Worm (Caenorhabditis elegans): Measurements from ENCODE around the gene tiar-2.
"Not testable (repeated sequence)": the region's sequence is repeated elsewhere in the genome, so short reads cannot be mapped to it uniquely, and the experiment has no call there.

Gene tiar-2

ce11 chrII:12768167-12768712, at the start of gene tiar-2, which contains the start of gene vps-2:
Gene tiar-2, plus strand, starts transcription at chrII:12768686.
Gene vps-2, minus strand, starts transcription at chrII:12768217.
- peak; percentile 89 for TF ChIP-seq W03F9.2 (tag; optimal IDR thresholded peaks at IDR 0.05)
- no peak for TF ChIP-seq dao-5 (tag; optimal IDR thresholded peaks at IDR 0.05)

ce11 chrII:12722049-12722448, 46.4 kb upstream of the tiar-2 start:
- TF ChIP-seq him-1 (tag; optimal IDR thresholded peaks at IDR 0.05) (no peak), dao-5 (tag; optimal IDR thresholded peaks at IDR 0.05) (no peak), W03F9.2 (tag; optimal IDR thresholded peaks at IDR 0.05) (no peak)

ce11 chrII:12722685-12723287, 45.7 kb upstream of the tiar-2 start:
- TF ChIP-seq him-1 (tag; optimal IDR thresholded peaks at IDR 0.05), result no peak
- TF ChIP-seq dao-5 (tag; optimal IDR thresholded peaks at IDR 0.05), result no peak
- no peak for TF ChIP-seq W03F9.2 (tag; optimal IDR thresholded peaks at IDR 0.05)

- no peak for TF ChIP-seq him-1 (tag; optimal IDR thresholded peaks at IDR 0.05)
- TF ChIP-seq W03F9.2 (tag; optimal IDR thresholded peaks at IDR 0.05), result no peak
- no peak for TF ChIP-seq dao-5 (tag; optimal IDR thresholded peaks at IDR 0.05)
Measured at ce11 chrII:12726704-12727103, 41.8 kb upstream of the tiar-2 start.

ce11 chrII:12727871-12728270, 40.6 kb upstream of the tiar-2 start:
- no peak for TF ChIP-seq dao-5 (tag; optimal IDR thresholded peaks at IDR 0.05)
- TF ChIP-seq W03F9.2 (tag; optimal IDR thresholded peaks at IDR 0.05), result no peak
- TF ChIP-seq him-1 (tag; optimal IDR thresholded peaks at IDR 0.05), result no peak

ce11 chrII:12728608-12729007, 39.9 kb upstream of the tiar-2 start:
- TF ChIP-seq him-1 (tag; optimal IDR thresholded peaks at IDR 0.05) (no peak), W03F9.2 (tag; optimal IDR thresholded peaks at IDR 0.05) (no peak), dao-5 (tag; optimal IDR thresholded peaks at IDR 0.05) (no peak)

ce11 chrII:12729952-12730351, 38.5 kb upstream of the tiar-2 start:
- TF ChIP-seq W03F9.2 (tag; optimal IDR thresholded peaks at IDR 0.05), result no peak
- TF ChIP-seq him-1 (tag; optimal IDR thresholded peaks at IDR 0.05), result no peak
- no peak for TF ChIP-seq dao-5 (tag; optimal IDR thresholded peaks at IDR 0.05)

ce11 chrII:12736579-12736978, 31.9 kb upstream of the tiar-2 start, which contains the start of gene snrp-200:
Gene snrp-200, minus strand, starts transcription at chrII:12736910.
- no peak for TF ChIP-seq W03F9.2 (tag; optimal IDR thresholded peaks at IDR 0.05)
- no peak for TF ChIP-seq dao-5 (tag; optimal IDR thresholded peaks at IDR 0.05)
- TF ChIP-seq him-1 (tag; optimal IDR thresholded peaks at IDR 0.05), result no peak

- TF ChIP-seq him-1 (tag; optimal IDR thresholded peaks at IDR 0.05) (no peak), dao-5 (tag; optimal IDR thresholded peaks at IDR 0.05) (no peak)
Measured at ce11 chrII:12738284-12739201, 29.9 kb upstream of the tiar-2 start, which contains the start of gene pisy-1. Gene pisy-1, minus strand, starts transcription at chrII:12738334.

ce11 chrII:12739306-12739705, 29.2 kb upstream of the tiar-2 start:
- TF ChIP-seq him-1 (tag; optimal IDR thresholded peaks at IDR 0.05) (no peak), dao-5 (tag; optimal IDR thresholded peaks at IDR 0.05) (no peak), W03F9.2 (tag; optimal IDR thresholded peaks at IDR 0.05) (no peak)

ce11 chrII:12753725-12754124, 14.8 kb upstream of the tiar-2 start, which contains the start of gene Y46G5A.39:
Gene Y46G5A.39, minus strand, starts transcription at chrII:12753825.
- TF ChIP-seq dao-5, W03F9.2, him-1 (tag; optimal IDR thresholded peaks at IDR 0.05): not testable (repeated sequence)

- TF ChIP-seq him-1 (tag; optimal IDR thresholded peaks at IDR 0.05) (no peak), W03F9.2 (tag; optimal IDR thresholded peaks at IDR 0.05) (no peak), dao-5 (tag; optimal IDR thresholded peaks at IDR 0.05) (no peak)
Measured at ce11 chrII:12756180-12756579, 12.3 kb upstream of the tiar-2 start, which contains the start of the genes Y46G5A.7 and Y46G5A.8. Gene Y46G5A.7, minus strand, starts transcription at chrII:12756332. Gene Y46G5A.8, plus strand, starts transcription at chrII:12756338.

ce11 chrII:12760497-12760896, 8.0 kb upstream of the tiar-2 start, which contains the start of gene cnp-2:
Gene cnp-2, plus strand, starts transcription at chrII:12760797.
- TF ChIP-seq him-1 (tag; optimal IDR thresholded peaks at IDR 0.05) (no peak), W03F9.2 (tag; optimal IDR thresholded peaks at IDR 0.05) (no peak), dao-5 (tag; optimal IDR thresholded peaks at IDR 0.05) (no peak)

ce11 chrII:12764476-12764875, 4.0 kb upstream of the tiar-2 start:
- TF ChIP-seq W03F9.2 (tag; optimal IDR thresholded peaks at IDR 0.05) (no peak), him-1 (tag; optimal IDR thresholded peaks at IDR 0.05) (no peak), dao-5 (tag; optimal IDR thresholded peaks at IDR 0.05) (no peak)

Measured in whole organism, L4/young adult.